Worm (Caenorhabditis elegans) whole organism, late embryonic: Measurements from ENCODE around the gene twk-20.

Source experiments
- C08G9.2 ChIP-seq: sonication (generic microtip); optimal IDR thresholded peaks from 2 replicates; lab custom pipeline; 2016; ENCODE audit warnings: mild to moderate bottlenecking, missing genetic modification characterization, moderate library complexity, missing compliant biosample characterization
- K02D7.2 ChIP-seq: sonication (generic microtip); optimal IDR thresholded peaks from 2 replicates; lab custom pipeline; 2017; ENCODE audit warnings: mild to moderate bottlenecking, missing genetic modification characterization, missing compliant biosample characterization
- K09A11.1 ChIP-seq: sonication (generic microtip); optimal IDR thresholded peaks from 2 replicates; lab custom pipeline; 2017; ENCODE audit warnings: antibody characterized with exemption, mild to moderate bottlenecking, missing genetic modification characterization, missing compliant biosample characterization; ENCODE audit not compliant: insufficient read depth
- T23F11.4 ChIP-seq: fragments of 200-800 bp; sonication (Bioruptor generic); optimal IDR thresholded peaks from 2 replicates; lab custom pipeline; 2018; ENCODE audit warnings: mild to moderate bottlenecking, missing genetic modification characterization, missing compliant biosample characterization
- Y22D7AL.16 ChIP-seq: sonication (generic microtip); optimal IDR thresholded peaks from 2 replicates; lab custom pipeline; 2016; ENCODE audit warnings: missing genetic modification characterization, missing compliant biosample characterization
- ahr-1 ChIP-seq: sonication (generic microtip); optimal IDR thresholded peaks from 2 replicates; lab custom pipeline; 2016; ENCODE audit warnings: missing genetic modification characterization, missing compliant biosample characterization
- ceh-14 ChIP-seq: sonication (generic microtip); optimal IDR thresholded peaks from 2 replicates; lab custom pipeline; 2016; ENCODE audit warnings: missing genotype, missing genetic modification characterization, missing compliant biosample characterization
- ceh-18 ChIP-seq: sonication (generic microtip); optimal IDR thresholded peaks from 2 replicates; lab custom pipeline; 2016; ENCODE audit warnings: missing genetic modification characterization, missing compliant biosample characterization
- ceh-19 ChIP-seq: fragments of 200-800 bp; sonication (Bioruptor generic); optimal IDR thresholded peaks from 2 replicates; lab custom pipeline; 2018; ENCODE audit warnings: mild to moderate bottlenecking, missing genetic modification characterization, missing compliant biosample characterization
- ceh-2 ChIP-seq: sonication (generic microtip); optimal IDR thresholded peaks from 2 replicates; lab custom pipeline; 2016; ENCODE audit warnings: missing genotype, missing genetic modification characterization, missing compliant biosample characterization
- ceh-24 ChIP-seq: sonication (generic microtip); optimal IDR thresholded peaks from 2 replicates; lab custom pipeline; 2016; ENCODE audit warnings: mild to moderate bottlenecking, missing genetic modification characterization, missing compliant biosample characterization
- ceh-30 ChIP-seq: fragments of 150-350 bp; optimal IDR thresholded peaks from 2 replicates; lab custom pipeline; 2014; ENCODE audit warnings: missing biosample characterization, missing genetic modification characterization
- ceh-31 ChIP-seq: sonication (generic microtip); optimal IDR thresholded peaks from 2 replicates; lab custom pipeline; 2016; ENCODE audit warnings: missing genetic modification characterization, missing compliant biosample characterization
- ceh-34 ChIP-seq: sonication (generic microtip); optimal IDR thresholded peaks from 2 replicates; lab custom pipeline; 2016; ENCODE audit warnings: mild to moderate bottlenecking, missing genetic modification characterization, missing compliant biosample characterization
- ceh-48 ChIP-seq: sonication (generic microtip); optimal IDR thresholded peaks from 2 replicates; lab custom pipeline; 2016; ENCODE audit warnings: missing genetic modification characterization, inconsistent platforms, missing compliant biosample characterization
- ceh-6 ChIP-seq: fragments of 200-800 bp; sonication (Bioruptor generic); optimal IDR thresholded peaks from 2 replicates; lab custom pipeline; 2018; ENCODE audit warnings: mild to moderate bottlenecking, missing genetic modification characterization, missing compliant biosample characterization
- che-1 ChIP-seq: sonication (generic microtip); optimal IDR thresholded peaks from 2 replicates; lab custom pipeline; 2016; ENCODE audit warnings: mild to moderate bottlenecking, missing genetic modification characterization, missing compliant biosample characterization
- dmd-4 ChIP-seq: sonication (generic microtip); optimal IDR thresholded peaks from 2 replicates; lab custom pipeline; 2016; ENCODE audit warnings: borderline replicate concordance, missing genetic modification characterization, missing compliant biosample characterization
- elt-2 ChIP-seq: sonication (generic microtip); optimal IDR thresholded peaks from 2 replicates; lab custom pipeline; 2016; ENCODE audit warnings: missing genetic modification reagents, missing genetic modification characterization, missing compliant biosample characterization
- elt-4 ChIP-seq: sonication (generic microtip); optimal IDR thresholded peaks from 2 replicates; lab custom pipeline; 2016; ENCODE audit warnings: missing genetic modification characterization, missing compliant biosample characterization
- ets-4 ChIP-seq: sonication (generic microtip); optimal IDR thresholded peaks from 2 replicates; lab custom pipeline; 2016; ENCODE audit warnings: missing genetic modification characterization, missing compliant biosample characterization
- eyg-1 ChIP-seq: sonication (generic microtip); optimal IDR thresholded peaks from 2 replicates; lab custom pipeline; 2016; ENCODE audit warnings: missing genotype, missing genetic modification characterization, missing compliant biosample characterization
- fax-1 ChIP-seq: sonication (generic microtip); optimal IDR thresholded peaks from 2 replicates; lab custom pipeline; 2016; ENCODE audit warnings: missing genotype, missing genetic modification characterization, missing compliant biosample characterization
- fkh-10 ChIP-seq: fragments of 150-350 bp; optimal IDR thresholded peaks from 2 replicates; lab custom pipeline; 2014; ENCODE audit warnings: missing biosample characterization, missing genetic modification reagents, missing genetic modification characterization
- fkh-6 ChIP-seq: sonication (generic microtip); optimal IDR thresholded peaks from 2 replicates; lab custom pipeline; 2016; ENCODE audit warnings: missing genetic modification characterization, missing compliant biosample characterization
- hlh-15 ChIP-seq: sonication (generic microtip); optimal IDR thresholded peaks from 2 replicates; lab custom pipeline; 2016; ENCODE audit warnings: missing genetic modification characterization, missing compliant biosample characterization
- hlh-30 ChIP-seq: sonication (generic microtip); optimal IDR thresholded peaks from 2 replicates; lab custom pipeline; 2017; ENCODE audit warnings: antibody characterized with exemption, missing genetic modification characterization, missing compliant biosample characterization; ENCODE audit not compliant: insufficient read depth
- hlh-6 ChIP-seq: sonication (generic microtip); optimal IDR thresholded peaks from 2 replicates; lab custom pipeline; 2016; ENCODE audit warnings: missing genotype, missing genetic modification characterization, missing compliant biosample characterization
- hlh-8 ChIP-seq: sonication (generic microtip); optimal IDR thresholded peaks from 2 replicates; lab custom pipeline; 2016; ENCODE audit warnings: missing genotype, missing genetic modification characterization, missing compliant biosample characterization
- lin-11 ChIP-seq: fragments of 200-800 bp; sonication (Bioruptor generic); optimal IDR thresholded peaks from 2 replicates; lab custom pipeline; 2018; ENCODE audit warnings: mild to moderate bottlenecking, missing genetic modification characterization, missing compliant biosample characterization
- madf-2 ChIP-seq: sonication (generic microtip); optimal IDR thresholded peaks from 2 replicates; lab custom pipeline; 2017; ENCODE audit warnings: missing genetic modification characterization, missing compliant biosample characterization
- mec-3 ChIP-seq: sonication (generic microtip); optimal IDR thresholded peaks from 2 replicates; lab custom pipeline; 2016; ENCODE audit warnings: borderline replicate concordance, missing genetic modification characterization, missing compliant biosample characterization
- nfya-1 ChIP-seq: sonication (generic microtip); optimal IDR thresholded peaks from 2 replicates; lab custom pipeline; 2017; ENCODE audit warnings: missing genetic modification characterization, mild to moderate bottlenecking, missing compliant biosample characterization, antibody characterized with exemption, moderate library complexity
- nhr-232 ChIP-seq: sonication (generic microtip); optimal IDR thresholded peaks from 2 replicates; lab custom pipeline; 2016; ENCODE audit warnings: missing genetic modification characterization, missing compliant biosample characterization
- pat-9 ChIP-seq: fragments of 200-800 bp; sonication (Bioruptor generic); optimal IDR thresholded peaks from 2 replicates; lab custom pipeline; 2018; ENCODE audit warnings: mild to moderate bottlenecking, missing genetic modification characterization, moderate library complexity, missing compliant biosample characterization
- pha-2 ChIP-seq: sonication (generic microtip); optimal IDR thresholded peaks from 2 replicates; lab custom pipeline; 2017; ENCODE audit warnings: mild to moderate bottlenecking, missing genetic modification characterization, missing compliant biosample characterization
- pqm-1 ChIP-seq: sonication (generic microtip); optimal IDR thresholded peaks from 2 replicates; lab custom pipeline; 2016; ENCODE audit warnings: missing genetic modification characterization, missing compliant biosample characterization
- ref-2 ChIP-seq: sonication (generic microtip); optimal IDR thresholded peaks from 2 replicates; lab custom pipeline; 2016; ENCODE audit warnings: missing genetic modification characterization, missing compliant biosample characterization
- rnt-1 ChIP-seq: sonication (generic microtip); optimal IDR thresholded peaks from 2 replicates; lab custom pipeline; 2016; ENCODE audit warnings: missing genetic modification characterization, missing compliant biosample characterization
- sdc-2 ChIP-seq: sonication (generic microtip); optimal IDR thresholded peaks from 2 replicates; lab custom pipeline; 2016; ENCODE audit warnings: missing genotype, missing genetic modification characterization, missing compliant biosample characterization
- sox-2 ChIP-seq: fragments of 200-800 bp; sonication (Bioruptor generic); IDR thresholded peaks from 2 replicates; pipeline ENCODE4 v1.3.6; 2022; ENCODE audit warnings: missing genetic modification reagents, missing genetic modification characterization, missing compliant biosample characterization
- sox-4 ChIP-seq: sonication (generic microtip); optimal IDR thresholded peaks from 2 replicates; lab custom pipeline; 2017; ENCODE audit warnings: mild to moderate bottlenecking, missing genetic modification characterization, inconsistent platforms, missing compliant biosample characterization
- syd-9 ChIP-seq: sonication (generic microtip); optimal IDR thresholded peaks from 2 replicates; lab custom pipeline; 2016; ENCODE audit warnings: mild to moderate bottlenecking, missing genetic modification characterization, moderate library complexity, missing compliant biosample characterization
- tbx-2 ChIP-seq: sonication (generic microtip); optimal IDR thresholded peaks from 2 replicates; lab custom pipeline; 2016; ENCODE audit warnings: missing genetic modification characterization, missing compliant biosample characterization
- ttx-3 ChIP-seq: sonication (generic microtip); optimal IDR thresholded peaks from 2 replicates; lab custom pipeline; 2016; ENCODE audit warnings: missing genetic modification reagents, missing genetic modification characterization, missing compliant biosample characterization
- unc-42 ChIP-seq: sonication (generic microtip); optimal IDR thresholded peaks from 2 replicates; lab custom pipeline; 2016; ENCODE audit warnings: missing genotype, missing genetic modification characterization, missing compliant biosample characterization
- unc-55 ChIP-seq: sonication (generic microtip); optimal IDR thresholded peaks from 2 replicates; lab custom pipeline; 2017; ENCODE audit warnings: missing biosample characterization, missing genetic modification reagents, missing genetic modification characterization
- zip-5 ChIP-seq: sonication (generic microtip); optimal IDR thresholded peaks from 2 replicates; lab custom pipeline; 2016; ENCODE audit warnings: missing genetic modification characterization, missing compliant biosample characterization
- ztf-16 ChIP-seq: sonication (generic microtip); optimal IDR thresholded peaks from 2 replicates; lab custom pipeline; 2017; ENCODE audit warnings: missing genetic modification characterization, missing compliant biosample characterization

Gene twk-20

DNA sequence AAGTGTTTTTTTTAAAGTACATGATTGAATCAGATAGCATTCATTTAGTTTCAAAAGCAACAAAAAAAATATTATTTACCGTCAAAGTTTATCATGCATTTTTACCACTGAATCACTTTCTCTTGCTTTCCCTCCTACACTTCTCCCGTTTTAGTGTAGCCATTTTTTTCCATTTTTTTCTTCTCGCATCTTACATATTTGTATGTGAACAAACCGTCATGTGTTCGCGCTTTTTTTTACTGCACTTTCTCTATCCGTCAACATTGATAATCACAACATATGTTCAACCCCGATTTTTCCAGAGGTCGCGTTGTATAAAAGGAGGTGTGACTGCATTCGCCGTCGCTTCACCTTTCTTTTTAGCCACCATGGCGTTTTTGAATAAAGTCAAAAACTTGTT is 37.2 kb downstream of the twk-20 start, which contains the start of gene gck-4:
TSS of gene gck-4 (plus strand) at position 301 of the 400 bp plus-strand sequence.
- TF ChIP-seq eyg-1 (tag; lab: Kevin White, UChicago): no peak
- TF ChIP-seq T23F11.4: no peak
- no peak for TF ChIP-seq Y22D7AL.16
- TF ChIP-seq fax-1 (tag; lab: Kevin White, UChicago): no peak
- no peak for TF ChIP-seq ceh-2
- TF ChIP-seq K09A11.1 (tag; lab: Kevin White, UChicago): no peak
- no peak for TF ChIP-seq ceh-24 (tag; lab: Kevin White, UChicago)
- TF ChIP-seq hlh-6 (tag; lab: Kevin White, UChicago): no peak
- TF ChIP-seq che-1 (tag; lab: Kevin White, UChicago): no peak
- no peak for TF ChIP-seq dmd-4 (tag; lab: Kevin White, UChicago)
- TF ChIP-seq fkh-6 (tag; lab: Kevin White, UChicago): no peak
- no peak for TF ChIP-seq hlh-8
- no peak for TF ChIP-seq tbx-2 (tag; lab: Kevin White, UChicago)
- no peak for TF ChIP-seq ceh-14 (tag; lab: Kevin White, UChicago)
- TF ChIP-seq ztf-16: no peak
- TF ChIP-seq K02D7.2: no peak
- TF ChIP-seq nfya-1 (tag; lab: Kevin White, UChicago): no peak
- TF ChIP-seq, all 69 proteins: peak for 0

DNA sequence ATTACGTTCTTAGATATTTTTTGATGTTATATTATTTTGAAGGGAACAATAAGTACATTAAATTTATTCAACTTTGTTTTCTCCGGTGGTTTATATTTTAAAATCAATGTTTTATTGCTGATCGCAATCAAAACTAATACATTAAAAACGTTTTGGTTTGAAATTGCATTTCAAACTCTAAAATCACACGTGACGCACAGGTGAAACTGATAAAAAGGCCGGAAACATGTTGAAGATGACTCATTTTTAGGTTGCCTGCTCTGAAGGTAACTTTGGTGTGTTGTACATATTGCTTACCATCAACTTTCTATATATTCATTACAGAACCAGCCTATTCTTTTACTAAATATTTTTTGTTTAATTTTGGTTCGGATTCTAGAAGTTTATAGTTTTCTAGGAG is 46.0 kb downstream of the twk-20 start:
- no peak for TF ChIP-seq ztf-16
- no peak for TF ChIP-seq fkh-10 (GFP tag; lab: Kevin White, UChicago)
- TF ChIP-seq zip-5 (tag; lab: Kevin White, UChicago): no peak
- no peak for TF ChIP-seq hlh-30 (tag; lab: Kevin White, UChicago)
- TF ChIP-seq madf-2 (tag; lab: Kevin White, UChicago): no peak
- TF ChIP-seq K02D7.2: no peak
- no peak for TF ChIP-seq nhr-232
- TF ChIP-seq ets-4 (tag; lab: Kevin White, UChicago): no peak
- TF ChIP-seq elt-2: no peak
- no peak for TF ChIP-seq pqm-1 (tag; lab: Kevin White, UChicago)
- no peak for TF ChIP-seq ceh-48 (tag; lab: Kevin White, UChicago)
- no peak for TF ChIP-seq ttx-3 (tag; lab: Kevin White, UChicago)
- TF ChIP-seq, all 69 proteins: peak for 0

DNA sequence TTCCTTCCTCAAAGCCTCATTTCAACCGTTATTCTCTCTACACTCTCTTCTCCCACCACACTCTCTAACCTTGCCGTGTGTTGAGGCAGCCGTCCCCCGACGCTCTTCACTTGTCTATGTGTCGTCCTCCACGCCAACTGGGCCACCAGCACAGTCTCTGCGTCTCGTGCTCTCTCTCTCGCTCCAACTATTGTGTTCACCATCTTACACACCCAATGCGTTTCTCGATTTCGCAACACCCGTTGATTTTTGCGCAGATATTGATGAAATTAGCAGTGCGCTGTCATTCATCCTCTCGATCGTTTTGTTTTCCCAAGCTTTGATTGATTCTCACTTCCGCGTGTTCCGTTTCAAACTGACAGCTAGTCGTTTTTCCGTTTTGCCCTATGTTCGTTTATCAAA is 47.4 kb downstream of the twk-20 start:
- TF ChIP-seq hlh-30 (tag; lab: Kevin White, UChicago): peak; percentile 40
- TF ChIP-seq ets-4 (tag; lab: Kevin White, UChicago): peak; percentile 10
- peak; percentile 85 for TF ChIP-seq sdc-2 (tag; lab: Kevin White, UChicago)
- TF ChIP-seq hlh-6 (tag; lab: Kevin White, UChicago): peak; percentile 0
- TF ChIP-seq hlh-8: peak; percentile 39
- TF ChIP-seq syd-9 (tag; lab: Kevin White, UChicago): peak; percentile 57
- peak; percentile 95 for TF ChIP-seq unc-55 (GFP tag; lab: Kevin White, UChicago)
- TF ChIP-seq ztf-16: no peak
- no peak for TF ChIP-seq madf-2 (tag; lab: Kevin White, UChicago)
- peak; percentile 50 for TF ChIP-seq ref-2 (tag; lab: Kevin White, UChicago)
- no peak for TF ChIP-seq hlh-15
- TF ChIP-seq ceh-6 (GFP tag; lab: Kevin White, UChicago): no peak
- peak; percentile 51 for TF ChIP-seq ceh-18 (tag; lab: Kevin White, UChicago)
- TF ChIP-seq ceh-34 (tag; lab: Kevin White, UChicago): peak; percentile 26
- TF ChIP-seq ttx-3 (tag; lab: Kevin White, UChicago): no peak
- peak; percentile 39 for TF ChIP-seq ceh-2
- peak; percentile 2 for TF ChIP-seq ceh-19
- TF ChIP-seq ahr-1 (tag; lab: Kevin White, UChicago): no peak
- TF ChIP-seq C08G9.2: no peak
- peak; percentile 89 for TF ChIP-seq ceh-31 (tag; lab: Kevin White, UChicago)
- no peak for TF ChIP-seq pat-9
- peak; percentile 72 for TF ChIP-seq nfya-1 (tag; lab: Kevin White, UChicago)
- peak; percentile 28 for TF ChIP-seq rnt-1
- TF ChIP-seq lin-11: no peak
- no peak for TF ChIP-seq mec-3 (tag; lab: Kevin White, UChicago)
- no peak for TF ChIP-seq K09A11.1 (tag; lab: Kevin White, UChicago)
- peak; percentile 26 for TF ChIP-seq sox-2 (GFP tag; lab: Robert Waterston, UW)
- TF ChIP-seq sox-4 (tag; lab: Kevin White, UChicago): no peak
- TF ChIP-seq elt-4 (tag; lab: Kevin White, UChicago): no peak
- no peak for TF ChIP-seq pha-2 (tag; lab: Kevin White, UChicago)
- TF ChIP-seq ceh-30 (tag; lab: Kevin White, UChicago): no peak
- TF ChIP-seq unc-42: peak; percentile 53
